Worm (Caenorhabditis elegans) whole organism, late embryonic: ENCODE results near the gene mog-5.
A peak's percentile ranks its signal among the peaks of the same experiment; 100 is the strongest.

Source experiments
- C38D4.7 ChIP-seq: fragments of 200-800 bp; sonication (Bioruptor generic); optimal IDR thresholded peaks from 2 replicates; lab custom pipeline; 2018; ENCODE audit warnings: mild to moderate bottlenecking, missing genetic modification characterization, moderate library complexity, missing compliant biosample characterization
- F13H6.1 ChIP-seq: sonication (generic microtip); optimal IDR thresholded peaks from 2 replicates; lab custom pipeline; 2016; ENCODE audit warnings: missing genetic modification characterization, missing compliant biosample characterization
- K02D7.2 ChIP-seq: sonication (generic microtip); optimal IDR thresholded peaks from 2 replicates; lab custom pipeline; 2017; ENCODE audit warnings: mild to moderate bottlenecking, missing genetic modification characterization, missing compliant biosample characterization
- K09A11.1 ChIP-seq: sonication (generic microtip); optimal IDR thresholded peaks from 2 replicates; lab custom pipeline; 2017; ENCODE audit warnings: antibody characterized with exemption, mild to moderate bottlenecking, missing genetic modification characterization, missing compliant biosample characterization; ENCODE audit not compliant: insufficient read depth
- ceh-22 ChIP-seq: sonication (generic microtip); optimal IDR thresholded peaks from 2 replicates; lab custom pipeline; 2017; ENCODE audit warnings: missing biosample characterization, missing genetic modification characterization
- ceh-31 ChIP-seq: sonication (generic microtip); optimal IDR thresholded peaks from 2 replicates; lab custom pipeline; 2016; ENCODE audit warnings: missing genetic modification characterization, missing compliant biosample characterization
- dmd-4 ChIP-seq: sonication (generic microtip); optimal IDR thresholded peaks from 2 replicates; lab custom pipeline; 2016; ENCODE audit warnings: borderline replicate concordance, missing genetic modification characterization, missing compliant biosample characterization
- dve-1 ChIP-seq: sonication (generic microtip); optimal IDR thresholded peaks from 2 replicates; lab custom pipeline; 2017; ENCODE audit warnings: antibody characterized with exemption, mild to moderate bottlenecking, missing genetic modification characterization, missing compliant biosample characterization
- elt-2 ChIP-seq: sonication (generic microtip); optimal IDR thresholded peaks from 2 replicates; lab custom pipeline; 2016; ENCODE audit warnings: missing genetic modification reagents, missing genetic modification characterization, missing compliant biosample characterization
- ets-4 ChIP-seq: sonication (generic microtip); optimal IDR thresholded peaks from 2 replicates; lab custom pipeline; 2016; ENCODE audit warnings: missing genetic modification characterization, missing compliant biosample characterization
- gmeb-2 ChIP-seq: sonication (generic microtip); optimal IDR thresholded peaks from 2 replicates; lab custom pipeline; 2016; ENCODE audit warnings: missing genetic modification characterization, inconsistent platforms, missing compliant biosample characterization
- hlh-15 ChIP-seq: sonication (generic microtip); optimal IDR thresholded peaks from 2 replicates; lab custom pipeline; 2016; ENCODE audit warnings: missing genetic modification characterization, missing compliant biosample characterization
- hlh-30 ChIP-seq: sonication (generic microtip); optimal IDR thresholded peaks from 2 replicates; lab custom pipeline; 2017; ENCODE audit warnings: antibody characterized with exemption, missing genetic modification characterization, missing compliant biosample characterization; ENCODE audit not compliant: insufficient read depth
- hlh-6 ChIP-seq: sonication (generic microtip); optimal IDR thresholded peaks from 2 replicates; lab custom pipeline; 2016; ENCODE audit warnings: missing genotype, missing genetic modification characterization, missing compliant biosample characterization
- nfya-1 ChIP-seq: sonication (generic microtip); optimal IDR thresholded peaks from 2 replicates; lab custom pipeline; 2017; ENCODE audit warnings: missing genetic modification characterization, mild to moderate bottlenecking, missing compliant biosample characterization, antibody characterized with exemption, moderate library complexity
- odd-2 ChIP-seq: sonication (generic microtip); optimal IDR thresholded peaks from 2 replicates; lab custom pipeline; 2017; ENCODE audit warnings: antibody characterized with exemption, mild to moderate bottlenecking, missing genetic modification characterization, missing compliant biosample characterization
- pag-3 ChIP-seq: sonication (generic microtip); optimal IDR thresholded peaks from 2 replicates; lab custom pipeline; 2016; ENCODE audit warnings: missing compliant biosample characterization, missing genetic modification characterization, borderline replicate concordance
- pat-9 ChIP-seq: fragments of 200-800 bp; sonication (Bioruptor generic); optimal IDR thresholded peaks from 2 replicates; lab custom pipeline; 2018; ENCODE audit warnings: mild to moderate bottlenecking, missing genetic modification characterization, moderate library complexity, missing compliant biosample characterization
- pha-2 ChIP-seq: sonication (generic microtip); optimal IDR thresholded peaks from 2 replicates; lab custom pipeline; 2017; ENCODE audit warnings: mild to moderate bottlenecking, missing genetic modification characterization, missing compliant biosample characterization
- pros-1 ChIP-seq: fragments of 150-350 bp; optimal IDR thresholded peaks from 2 replicates; lab custom pipeline; 2014; ENCODE audit warnings: missing biosample characterization, missing genetic modification reagents, missing genetic modification characterization
- ref-2 ChIP-seq: sonication (generic microtip); optimal IDR thresholded peaks from 2 replicates; lab custom pipeline; 2016; ENCODE audit warnings: missing genetic modification characterization, missing compliant biosample characterization
- rnt-1 ChIP-seq: sonication (generic microtip); optimal IDR thresholded peaks from 2 replicates; lab custom pipeline; 2016; ENCODE audit warnings: missing genetic modification characterization, missing compliant biosample characterization
- sdc-2 ChIP-seq: sonication (generic microtip); optimal IDR thresholded peaks from 2 replicates; lab custom pipeline; 2016; ENCODE audit warnings: missing genotype, missing genetic modification characterization, missing compliant biosample characterization
- syd-9 ChIP-seq: sonication (generic microtip); optimal IDR thresholded peaks from 2 replicates; lab custom pipeline; 2016; ENCODE audit warnings: mild to moderate bottlenecking, missing genetic modification characterization, moderate library complexity, missing compliant biosample characterization
- tbx-2 ChIP-seq: sonication (generic microtip); optimal IDR thresholded peaks from 2 replicates; lab custom pipeline; 2016; ENCODE audit warnings: missing genetic modification characterization, missing compliant biosample characterization
- ttx-3 ChIP-seq: sonication (generic microtip); optimal IDR thresholded peaks from 2 replicates; lab custom pipeline; 2016; ENCODE audit warnings: missing genetic modification reagents, missing genetic modification characterization, missing compliant biosample characterization
- unc-3 ChIP-seq, 2 experiments: fragments of 200-800 bp in 1 of 2; sonication (Bioruptor generic) in 1 of 2; sonication (generic microtip) in 1 of 2; conservative IDR thresholded peaks in 1 of 2; optimal IDR thresholded peaks in 1 of 2; 2 replicates each; pipeline versions ENCODE4 v1.3.6 to Lab custom; 2016 to 2022; ENCODE audit warnings: missing compliant biosample characterization in 2 of 2, missing genetic modification characterization in 2 of 2, missing genetic modification reagents in 1 of 2
- unc-42 ChIP-seq: sonication (generic microtip); optimal IDR thresholded peaks from 2 replicates; lab custom pipeline; 2016; ENCODE audit warnings: missing genotype, missing genetic modification characterization, missing compliant biosample characterization
- unc-55 ChIP-seq: sonication (generic microtip); optimal IDR thresholded peaks from 2 replicates; lab custom pipeline; 2017; ENCODE audit warnings: missing biosample characterization, missing genetic modification reagents, missing genetic modification characterization

Gene mog-5

DNA sequence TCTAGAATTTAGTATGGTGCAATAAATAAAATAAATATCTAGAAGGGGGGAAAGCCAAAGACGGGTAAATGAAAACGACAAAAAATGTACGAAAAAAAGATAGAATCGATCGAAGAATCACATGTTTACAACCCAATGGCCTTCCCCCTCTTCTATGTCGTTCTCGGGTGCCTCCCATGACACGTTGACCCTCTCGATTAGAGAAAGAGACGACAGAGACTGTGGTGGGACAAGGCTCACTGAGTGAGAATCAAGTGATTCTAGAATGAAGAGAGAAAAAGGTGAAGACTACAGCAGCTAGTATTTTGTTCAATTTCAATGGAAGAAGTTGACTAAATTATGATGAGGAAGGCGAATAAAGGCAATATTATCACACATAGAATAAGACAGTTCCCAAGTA lies 26.7 kb downstream of the mog-5 start:
- TF ChIP-seq pat-9 (tag; lab: Kevin White, UChicago) (no peak), ceh-31 (tag; lab: Kevin White, UChicago) (peak; percentile 6), unc-55 (GFP tag; lab: Kevin White, UChicago) (peak; percentile 33), ttx-3 (no peak), elt-2 (peak; percentile 74), odd-2 (tag; lab: Kevin White, UChicago) (no peak), hlh-30 (tag; lab: Kevin White, UChicago) (peak; percentile 95), tbx-2 (peak; percentile 43), rnt-1 (tag; lab: Kevin White, UChicago) (no peak), sdc-2 (tag; lab: Kevin White, UChicago) (no peak), nfya-1 (tag; lab: Kevin White, UChicago) (peak; percentile 61)

DNA sequence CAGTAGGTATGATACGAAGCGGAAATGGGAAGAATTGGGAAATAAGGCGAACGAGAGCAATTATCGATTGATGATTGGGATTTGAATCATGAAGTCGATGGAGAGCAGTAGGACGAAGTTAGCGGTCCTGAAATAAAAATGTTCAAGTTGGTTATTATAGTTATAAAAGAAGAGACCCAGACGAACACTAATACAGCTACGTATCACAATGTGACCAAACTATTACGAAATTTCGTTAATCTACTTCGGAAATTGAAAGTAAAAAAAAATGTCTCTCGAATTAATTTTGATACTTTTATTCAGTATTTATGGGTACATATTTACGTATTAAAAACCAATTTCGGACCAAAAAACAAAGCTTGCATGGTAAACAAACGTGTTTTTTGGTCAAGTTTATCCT lies 27.1 kb downstream of the mog-5 start:
- no peak for TF ChIP-seq hlh-6 (tag; lab: Kevin White, UChicago)
- no peak for TF ChIP-seq ceh-22 (tag; lab: Kevin White, UChicago)
- no peak for TF ChIP-seq ets-4 (tag; lab: Kevin White, UChicago)
- TF ChIP-seq C38D4.7 (GFP tag; lab: Kevin White, UChicago): no peak
- no peak for TF ChIP-seq K02D7.2 (tag; lab: Kevin White, UChicago)
- no peak for TF ChIP-seq K09A11.1 (tag; lab: Kevin White, UChicago)
- TF ChIP-seq pha-2 (tag; lab: Kevin White, UChicago): no peak
- no peak for TF ChIP-seq dmd-4 (tag; lab: Kevin White, UChicago)
- TF ChIP-seq syd-9 (tag; lab: Kevin White, UChicago): no peak

DNA sequence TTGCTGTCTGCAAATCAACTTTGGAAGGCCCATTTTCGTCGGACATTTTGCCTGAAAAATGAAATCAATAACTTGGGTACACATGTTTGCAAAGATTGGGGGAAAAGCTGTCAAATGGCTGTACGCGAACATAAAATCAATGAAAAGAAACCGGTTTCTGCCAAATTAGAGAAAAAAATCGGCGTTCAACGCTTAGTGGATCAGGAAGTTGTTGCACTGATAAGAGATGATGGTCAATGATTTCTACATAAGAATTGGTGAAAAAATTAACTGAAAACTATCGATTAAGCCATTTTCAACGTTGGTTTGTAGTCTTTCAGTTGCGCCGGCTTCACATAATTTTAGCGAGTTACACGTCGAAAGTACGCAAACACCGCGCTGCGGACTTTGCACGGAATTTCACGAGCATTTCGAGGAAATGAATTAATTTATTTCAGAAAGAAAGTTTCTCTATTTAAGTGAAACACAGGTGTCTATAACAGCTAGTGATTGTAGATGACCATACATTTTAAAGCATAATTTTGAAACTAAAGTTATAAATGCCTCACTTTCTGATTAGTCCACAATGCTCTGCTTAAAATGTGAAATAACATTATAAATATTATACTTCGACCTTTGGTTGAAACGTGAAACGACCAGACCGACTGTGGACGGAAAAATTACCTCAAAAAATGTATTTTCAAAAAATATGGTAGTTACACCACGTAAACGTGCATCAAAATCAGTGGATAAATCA lies 30.4 kb downstream of the mog-5 start, which contains the start of the genes F07F6.4 and F07F6.2:
Gene F07F6.4 (minus strand): TSS at position 51 of the 736 bp plus-strand sequence.
Gene F07F6.2 (plus strand): TSS at position 686 of the 736 bp plus-strand sequence.
- TF ChIP-seq unc-3 (GFP tag; conservative IDR thresholded peaks at IDR 0.05; lab: Robert Waterston, UW): no peak
- TF ChIP-seq unc-3 (tag; optimal IDR thresholded peaks at IDR 0.05; lab: Kevin White, UChicago): peak; percentile 19
- TF ChIP-seq gmeb-2 (tag; lab: Kevin White, UChicago): no peak
- no peak for TF ChIP-seq elt-2
- TF ChIP-seq unc-42 (tag; lab: Kevin White, UChicago): peak; percentile 35
- TF ChIP-seq nfya-1 (tag; lab: Kevin White, UChicago): no peak
- TF ChIP-seq tbx-2: peak; percentile 9
- peak; percentile 3 for TF ChIP-seq dve-1 (tag; lab: Kevin White, UChicago)

DNA sequence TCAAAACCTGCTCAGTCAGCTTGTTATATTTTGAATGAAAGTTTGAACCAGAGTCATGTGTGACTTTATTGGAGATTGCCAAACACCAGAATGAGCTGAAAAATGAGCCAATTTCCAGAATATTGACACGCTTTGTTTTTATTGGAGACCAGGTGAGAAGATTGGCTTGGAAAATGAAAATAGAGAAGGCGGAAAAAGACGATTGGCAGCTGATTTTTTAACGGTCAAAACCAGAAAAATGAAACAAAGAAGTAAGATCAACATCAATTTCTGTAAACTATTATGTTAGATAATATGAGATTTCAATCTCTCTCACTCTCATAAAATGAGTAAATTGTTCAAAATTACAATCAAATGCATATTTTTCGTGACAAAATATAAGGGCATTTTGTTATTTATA lies 33.7 kb downstream of the mog-5 start, which contains the start of gene srx-114:
Gene srx-114 (minus strand): TSS at position 101 of the 400 bp plus-strand sequence.
- TF ChIP-seq unc-42 (tag; lab: Kevin White, UChicago) (no peak), pros-1 (tag; lab: Kevin White, UChicago) (no peak), K09A11.1 (tag; lab: Kevin White, UChicago) (no peak), pag-3 (tag; lab: Kevin White, UChicago) (no peak)

DNA sequence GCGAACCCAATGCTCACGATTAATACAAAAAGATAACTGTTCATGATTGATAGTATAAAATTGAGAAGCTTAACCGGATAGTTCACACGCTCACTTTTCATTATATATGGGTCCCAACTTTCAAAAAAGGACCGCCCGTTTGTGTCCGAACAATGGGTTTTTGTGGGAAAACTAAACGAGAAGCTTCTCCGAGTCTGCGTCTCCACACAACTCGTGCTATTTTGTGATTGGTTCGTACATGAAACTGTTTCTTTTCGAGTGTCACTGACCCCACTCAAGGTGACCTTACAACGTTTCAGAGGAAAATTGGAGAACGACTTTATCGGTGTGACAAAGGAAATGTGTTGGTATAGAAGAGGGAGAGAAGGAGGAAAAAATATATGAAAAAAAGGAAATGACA lies 37.5 kb downstream of the mog-5 start, which contains the start of gene dct-5:
Gene dct-5 (minus strand): TSS at position 101 of the 400 bp plus-strand sequence.
- no peak for TF ChIP-seq ref-2 (tag; lab: Kevin White, UChicago)
- TF ChIP-seq F13H6.1: no peak
- no peak for TF ChIP-seq sdc-2 (tag; lab: Kevin White, UChicago)
- no peak for TF ChIP-seq hlh-15 (tag; lab: Kevin White, UChicago)
- no peak for TF ChIP-seq pha-2 (tag; lab: Kevin White, UChicago)
- TF ChIP-seq gmeb-2 (tag; lab: Kevin White, UChicago): no peak
- TF ChIP-seq, all 69 proteins: peak for 0
